Worm (Caenorhabditis elegans) whole organism, dauer: ENCODE measurements around the gene glb-30.

Source experiments
- unc-62 ChIP-seq: sonication (generic microtip); optimal IDR thresholded peaks from 2 replicates; lab custom pipeline; 2017; ENCODE audit warnings: missing biosample characterization, missing genetic modification reagents, missing genetic modification characterization

The glb-30 gene

DNA sequence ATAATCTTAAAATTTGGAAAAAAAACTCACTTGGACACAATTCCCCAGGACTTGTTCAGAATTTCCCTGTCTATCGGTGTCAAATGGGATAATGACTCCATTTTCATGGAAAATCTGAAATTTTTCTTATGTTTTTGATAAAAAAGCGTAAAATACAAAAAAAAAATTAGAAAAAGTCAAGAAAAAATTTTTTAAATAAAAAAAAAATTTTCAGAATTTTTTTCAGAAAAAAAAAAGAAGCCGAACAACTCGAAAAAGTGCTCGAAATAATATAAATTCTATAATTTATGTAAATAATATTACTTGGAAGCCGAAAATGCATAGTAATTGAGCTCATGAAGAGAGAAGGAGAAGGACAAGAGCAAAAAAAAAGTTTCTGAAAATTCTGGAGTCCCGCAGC is at the start of gene glb-30:
Gene glb-30 (minus strand): TSS at position 101 of the 400 bp plus-strand sequence.
- TF ChIP-seq unc-62 = no peak

DNA sequence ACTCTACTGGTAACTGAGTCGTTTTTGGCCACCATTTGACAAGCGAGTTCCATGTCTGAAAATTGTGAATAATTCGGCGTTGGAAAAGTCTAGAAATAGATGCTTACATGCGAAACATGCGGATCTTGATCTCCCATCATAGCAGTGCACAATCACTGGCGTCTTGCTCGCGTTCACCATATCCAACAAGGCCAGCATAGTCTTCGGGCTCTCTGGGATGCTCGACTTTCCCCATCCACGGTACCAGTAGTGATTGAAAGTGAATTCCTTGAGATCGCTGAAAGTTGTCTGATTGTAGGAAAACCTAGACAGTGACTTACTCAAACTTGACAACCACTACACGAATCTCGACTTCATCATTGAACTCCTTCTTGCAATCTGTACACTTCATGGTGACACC is 49.4 kb upstream of the glb-30 start:
- no peak for TF ChIP-seq unc-62

DNA sequence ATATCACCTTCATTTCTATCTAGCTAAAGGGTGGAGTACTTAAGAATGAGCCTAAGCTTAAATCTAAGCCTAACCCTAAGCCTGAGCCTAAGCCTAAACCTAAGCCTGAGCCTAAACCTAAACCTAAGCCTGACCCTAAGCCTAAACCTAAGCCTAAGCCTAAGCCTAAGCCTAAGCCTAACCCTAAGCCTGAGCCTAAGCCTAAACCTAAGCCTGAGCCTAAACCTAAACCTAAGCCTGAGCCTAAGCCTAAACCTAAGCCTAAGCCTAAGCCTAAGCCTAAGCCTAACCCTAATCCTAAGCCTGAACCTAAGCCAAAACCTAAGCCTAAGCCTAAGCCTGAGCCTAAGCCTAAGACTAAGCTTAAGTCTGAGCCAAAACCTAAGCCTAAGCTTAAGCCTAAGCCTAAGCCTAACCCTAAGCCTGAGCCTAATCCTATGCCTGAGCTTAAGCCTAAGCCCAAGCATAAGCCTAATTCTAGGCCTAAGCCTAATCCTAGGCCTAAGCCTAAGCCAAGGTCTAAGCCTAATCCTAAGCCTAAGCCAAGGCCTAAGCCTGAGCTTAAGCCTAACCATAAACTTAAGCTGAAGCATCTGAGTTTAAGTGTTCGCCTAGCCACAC is 45.7 kb upstream of the glb-30 start:
- no peak for TF ChIP-seq unc-62

DNA sequence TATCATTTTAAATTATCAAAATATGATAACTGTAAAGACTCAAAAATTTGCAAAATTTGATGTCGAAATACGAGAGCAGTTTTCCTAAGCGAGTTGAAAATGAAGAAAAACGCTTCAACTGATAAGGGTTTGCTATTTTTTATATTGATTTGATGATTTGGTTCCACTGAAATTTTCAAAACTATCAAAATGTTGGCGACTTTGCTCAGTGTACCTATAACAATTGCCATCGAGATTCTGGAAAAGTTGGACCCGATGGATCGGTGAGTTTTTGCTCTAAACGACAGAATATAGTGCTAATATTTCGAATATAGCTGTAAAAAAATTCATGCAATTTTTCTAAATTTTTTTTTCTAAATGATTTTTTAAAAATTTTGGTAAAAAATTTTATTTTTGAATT is 37.4 kb upstream of the glb-30 start, which contains the start of the genes fbxa-13 and Y22D7AR.2:
Gene fbxa-13 (minus strand): TSS at position 101 of the 400 bp plus-strand sequence.
Gene Y22D7AR.2 (plus strand): TSS at position 148 of the 400 bp plus-strand sequence.
- no peak for TF ChIP-seq unc-62

DNA sequence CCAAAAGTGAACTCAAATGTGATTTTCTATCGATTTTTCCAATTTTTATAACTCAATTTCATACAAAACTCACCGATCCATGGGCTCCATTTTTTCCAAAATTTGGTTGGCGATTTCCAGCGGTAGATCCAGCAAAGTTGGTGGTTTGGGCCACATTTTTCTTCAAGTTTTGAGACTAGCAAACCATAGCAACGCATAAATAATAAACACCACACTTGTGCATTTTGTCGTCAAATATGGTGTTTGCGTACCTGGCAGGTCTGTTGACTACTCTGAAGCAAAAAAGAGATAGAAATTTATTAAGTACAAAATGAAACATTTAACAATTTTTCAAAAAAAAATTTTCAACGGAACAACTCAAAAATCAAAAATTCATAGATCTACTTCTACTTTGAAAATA is 36.9 kb upstream of the glb-30 start:
- no peak for TF ChIP-seq unc-62

DNA sequence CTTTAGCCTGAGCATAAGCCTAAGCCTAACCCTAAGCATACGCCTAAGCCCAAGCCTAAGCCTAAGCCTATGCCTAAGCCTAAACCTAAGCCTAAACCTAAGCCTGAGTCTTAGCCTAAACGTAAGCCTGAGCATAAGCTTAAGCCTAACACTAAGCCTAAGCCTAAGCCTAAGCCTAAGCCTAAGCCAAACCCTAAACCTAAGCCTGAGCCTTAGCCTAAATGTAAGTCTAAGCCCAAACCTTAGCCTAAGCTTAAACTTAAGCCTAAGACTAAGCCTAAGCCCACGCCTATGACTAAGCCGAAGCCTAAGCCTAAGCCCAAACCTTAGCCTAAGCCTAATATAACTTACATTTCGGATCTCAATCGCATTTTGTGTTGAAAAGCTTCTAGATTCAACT is 35.6 kb upstream of the glb-30 start:
- no peak for TF ChIP-seq unc-62

DNA sequence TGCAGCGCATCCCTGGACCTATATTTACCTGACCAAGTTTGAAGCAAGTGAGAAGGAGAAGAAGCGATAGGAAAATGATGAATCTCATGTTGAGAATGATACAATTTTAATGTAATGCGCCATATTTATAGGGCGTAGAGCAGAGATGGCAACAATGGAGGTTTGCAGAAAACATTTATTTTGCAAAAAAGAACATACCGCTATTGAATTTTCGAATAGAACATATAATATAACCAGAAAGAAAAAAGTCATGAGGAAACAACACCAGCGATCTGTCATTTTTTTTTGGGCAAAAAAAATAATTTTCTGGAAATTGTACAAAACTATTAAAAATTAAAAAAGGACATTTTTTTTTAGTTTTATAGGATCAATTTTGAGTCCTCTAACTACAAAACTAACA is 33.9 kb upstream of the glb-30 start, which contains the start of gene spex-3:
Gene spex-3 (minus strand): TSS at position 101 of the 400 bp plus-strand sequence.
- no peak for TF ChIP-seq unc-62

DNA sequence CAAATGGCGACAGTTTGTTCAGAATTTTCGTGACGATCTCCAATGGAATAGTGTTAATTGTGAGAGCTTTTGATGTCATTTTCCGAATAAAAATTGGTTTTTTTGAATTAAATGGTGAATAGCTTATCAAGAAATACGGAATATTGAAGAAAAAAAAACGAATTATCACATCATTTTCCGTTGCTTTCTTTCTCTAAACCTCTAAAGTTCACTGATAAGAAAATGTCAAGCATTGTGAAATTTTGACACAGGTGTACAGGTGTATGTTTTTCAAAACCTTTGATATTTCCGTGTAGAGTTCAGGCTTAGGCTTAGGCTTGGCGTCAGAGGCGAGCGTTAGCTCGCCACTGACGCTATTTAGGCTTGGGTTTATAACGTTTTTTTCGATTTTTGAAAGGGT is 30.4 kb upstream of the glb-30 start, which contains the start of gene fbxa-74:
Gene fbxa-74 (minus strand): TSS at position 145 of the 400 bp plus-strand sequence.
- no peak for TF ChIP-seq unc-62

DNA sequence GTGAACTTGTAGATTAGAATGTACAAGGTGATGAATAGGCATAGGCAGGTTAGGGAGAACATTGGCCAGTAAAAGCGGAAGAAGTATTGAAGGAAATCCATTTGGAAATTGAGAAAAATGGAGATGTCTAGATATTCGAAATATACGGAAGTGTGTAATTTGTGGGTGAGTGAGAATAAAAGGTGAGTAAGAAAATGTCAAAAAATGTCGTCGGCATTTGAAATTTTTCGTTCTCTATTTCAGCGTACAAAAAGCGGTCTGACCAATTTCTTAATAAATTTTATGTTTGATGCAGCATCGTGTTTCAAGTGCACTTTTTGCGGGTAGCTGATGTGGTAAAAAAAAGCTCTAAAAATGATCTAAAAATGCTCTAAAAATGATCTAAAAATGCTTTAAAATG is 26.6 kb upstream of the glb-30 start, which contains the start of gene srd-64:
Gene srd-64 (minus strand): TSS at position 101 of the 400 bp plus-strand sequence.
- no peak for TF ChIP-seq unc-62

DNA sequence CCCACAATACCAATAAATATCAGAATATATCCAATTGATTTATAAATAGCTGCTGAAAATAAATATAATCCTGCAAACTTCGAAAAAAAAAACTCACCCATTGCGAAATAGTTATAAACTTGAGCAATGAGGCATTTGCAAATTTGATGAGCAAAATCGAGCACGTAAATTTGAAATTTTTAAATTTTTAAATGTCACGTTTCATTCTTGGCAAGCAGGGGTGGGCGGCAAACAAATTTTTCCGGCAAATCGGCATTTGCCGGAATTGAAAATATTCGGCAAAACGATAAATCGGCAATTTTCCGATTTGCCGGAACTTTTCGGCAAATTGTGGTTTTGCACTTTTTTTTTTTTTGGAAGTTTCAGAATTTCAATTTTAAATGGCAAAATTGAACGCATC is 21.5 kb upstream of the glb-30 start, which contains the start of gene Y22D7AR.14:
Gene Y22D7AR.14 (minus strand): TSS at position 101 of the 400 bp plus-strand sequence.
- TF ChIP-seq unc-62 = no peak

DNA sequence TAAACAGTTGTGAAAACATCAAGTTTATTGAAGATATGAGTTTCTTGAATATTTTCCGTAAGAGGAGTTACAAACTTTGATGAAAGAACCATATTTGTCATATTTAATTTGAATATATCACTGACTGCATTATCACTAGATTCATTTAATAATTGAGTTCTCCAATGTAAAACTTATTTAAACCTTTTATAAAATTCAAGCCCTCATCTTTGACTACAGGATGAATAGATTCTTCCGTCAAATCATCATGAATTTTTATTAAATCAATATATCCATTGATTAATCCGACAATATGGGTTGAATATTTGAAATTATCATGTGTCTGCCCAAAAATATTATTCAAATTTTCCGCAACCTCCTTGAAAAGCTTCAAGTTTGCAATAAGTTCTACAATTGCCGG is 19.6 kb upstream of the glb-30 start, which contains the start of gene Y22D7AR.7:
Gene Y22D7AR.7 (minus strand): TSS at position 101 of the 400 bp plus-strand sequence.
- no peak for TF ChIP-seq unc-62

DNA sequence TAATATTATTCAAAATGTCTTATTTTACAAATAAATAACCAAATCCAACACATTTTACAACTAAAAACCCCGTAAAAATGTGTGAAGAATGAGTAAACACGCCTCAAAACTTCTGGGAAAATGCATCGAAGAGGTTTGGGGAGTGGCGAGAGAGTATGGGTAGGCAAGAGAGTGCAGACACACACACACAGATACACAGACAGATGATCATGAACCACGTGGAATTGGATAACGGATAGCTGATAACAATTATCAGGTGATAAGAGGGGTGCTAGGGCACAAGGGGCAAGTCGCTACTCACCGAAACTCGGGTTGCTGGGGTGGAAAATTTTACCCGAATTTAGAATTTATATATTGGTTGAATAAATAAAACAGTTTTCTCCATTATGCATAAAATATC is 13.8 kb upstream of the glb-30 start:
- TF ChIP-seq unc-62 = no peak

DNA sequence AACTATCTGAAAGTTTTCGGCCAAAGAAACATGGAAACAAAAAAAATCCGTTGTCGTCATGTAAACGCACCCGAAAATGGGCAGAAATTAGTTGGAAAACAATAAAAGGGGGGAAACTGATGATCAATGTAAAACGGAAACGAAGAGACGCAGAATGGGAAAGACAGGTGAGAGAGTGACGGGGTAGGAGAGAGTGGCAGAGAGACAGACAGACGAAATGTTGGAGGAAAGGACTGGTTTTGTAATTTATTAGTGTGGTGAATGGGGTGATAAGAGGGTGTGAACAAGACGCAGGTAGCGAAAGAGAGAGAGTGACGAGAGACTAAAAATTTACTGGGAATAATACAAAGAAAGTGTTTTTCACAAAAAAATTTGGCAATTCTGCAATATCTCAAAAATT is 12.6 kb upstream of the glb-30 start:
- TF ChIP-seq unc-62 = no peak

DNA sequence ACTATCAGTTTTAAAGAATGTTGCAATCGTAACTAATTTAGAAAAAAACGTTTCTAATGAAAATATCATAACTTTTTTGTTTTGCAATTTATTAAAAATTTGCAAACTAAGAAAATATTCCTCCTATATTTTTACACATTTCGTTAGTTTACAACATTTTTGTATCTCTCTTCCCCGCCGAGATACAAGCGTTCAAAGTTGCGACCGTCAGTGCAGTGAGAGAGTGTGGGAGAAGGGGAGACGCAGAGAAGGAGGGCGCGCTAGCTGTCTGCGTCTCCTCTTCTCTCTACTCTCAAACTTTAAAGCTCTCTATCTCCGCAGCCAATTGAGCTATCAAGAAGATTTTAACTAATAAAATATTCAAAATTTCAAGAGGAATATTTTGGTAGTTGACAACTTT is 12.0 kb upstream of the glb-30 start:
- TF ChIP-seq unc-62 = no peak

DNA sequence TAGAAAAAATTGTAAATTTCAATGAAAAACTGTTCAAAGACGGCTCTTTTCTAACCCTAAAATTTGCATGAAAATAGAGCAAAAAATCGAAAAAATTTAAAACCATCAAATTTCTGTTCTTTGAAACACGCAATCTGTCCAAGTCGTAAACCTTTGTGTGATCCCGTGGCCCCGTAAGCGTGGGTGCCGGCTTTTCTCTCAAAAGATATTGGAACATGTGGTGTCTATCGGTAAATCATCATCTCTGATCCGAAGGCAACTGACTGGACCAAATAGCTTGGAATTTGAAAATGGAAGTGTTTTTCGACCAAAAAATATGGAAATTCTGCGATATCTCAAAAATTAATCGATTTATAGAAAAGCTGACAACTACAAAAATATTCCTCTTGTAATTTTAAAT is 10.3 kb upstream of the glb-30 start:
- no peak for TF ChIP-seq unc-62

DNA sequence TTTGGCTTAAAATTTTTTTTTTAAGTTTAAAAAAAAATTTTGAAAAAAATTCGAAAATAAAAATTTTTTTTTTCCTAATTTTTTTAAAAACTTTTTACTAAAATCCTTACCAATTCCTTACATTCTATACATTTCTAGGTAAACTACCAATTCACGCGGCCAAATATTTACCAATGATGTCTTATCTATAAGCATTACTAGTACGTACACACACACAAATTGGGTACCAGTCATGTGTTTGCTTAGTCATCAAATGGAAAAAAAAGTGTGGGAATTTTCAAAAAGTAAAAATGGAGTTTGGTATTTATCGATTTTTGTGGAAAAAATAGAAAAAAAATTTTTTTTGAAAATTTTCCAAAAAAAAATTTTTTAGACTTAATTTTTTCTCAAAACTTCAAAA is 8.2 kb upstream of the glb-30 start, which contains the start of gene Y22D7AR.6:
Gene Y22D7AR.6 (minus strand): TSS at position 134 of the 400 bp plus-strand sequence.
- TF ChIP-seq unc-62 = no peak

DNA sequence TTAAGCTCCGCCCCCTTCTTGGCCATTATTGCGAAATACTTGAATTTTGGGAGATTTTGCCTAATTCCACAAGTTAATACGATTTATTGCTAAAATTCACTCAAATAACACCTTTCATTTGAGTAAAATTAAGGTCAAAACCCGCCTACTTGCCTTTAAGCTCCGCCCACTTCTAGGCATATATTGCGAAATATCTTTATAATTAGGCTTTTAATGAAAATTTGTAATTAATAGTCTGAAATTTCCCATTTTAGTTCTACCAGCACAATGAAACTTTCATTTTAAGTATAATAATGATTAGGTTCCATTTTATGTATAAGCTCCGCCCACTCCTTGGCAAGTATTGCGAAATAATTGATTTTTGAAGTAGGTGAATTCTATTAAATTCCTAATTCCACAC is 6.3 kb upstream of the glb-30 start:
- no peak for TF ChIP-seq unc-62

DNA sequence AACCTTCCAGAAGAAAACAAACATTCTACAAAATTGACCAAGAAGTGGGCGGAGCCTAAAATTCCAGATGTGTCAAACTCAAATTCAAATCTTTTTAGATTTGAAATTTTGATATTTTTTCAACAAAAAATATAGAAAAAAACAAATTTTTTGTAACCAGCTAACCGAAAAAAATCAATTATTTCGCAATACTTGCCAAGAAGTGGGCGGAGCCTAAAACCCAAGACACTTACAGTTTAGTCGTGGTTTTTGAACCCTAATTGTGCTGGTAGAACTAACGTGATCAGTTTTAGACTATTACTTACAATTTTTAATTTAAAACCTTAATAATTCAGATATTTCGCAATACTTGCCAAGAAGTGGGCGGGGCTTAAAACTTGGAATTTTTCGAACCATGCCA is 4.9 kb upstream of the glb-30 start:
- TF ChIP-seq unc-62 = no peak
